Worm (Caenorhabditis elegans) whole organism, L3 larva: ENCODE results near the gene R10D12.1.

ENCODE experiments used
- ceh-28 ChIP-seq: fragments of 150-350 bp; optimal IDR thresholded peaks from 2 replicates; lab custom pipeline; 2014; ENCODE audit warnings: missing biosample characterization, missing genetic modification reagents, missing genetic modification characterization
- ceh-9 ChIP-seq: sonication (generic microtip); optimal IDR thresholded peaks from 2 replicates; lab custom pipeline; 2018; ENCODE audit warnings: missing biosample characterization, missing genetic modification characterization
- elt-1 ChIP-seq: fragments of 150-350 bp; optimal IDR thresholded peaks from 2 replicates; lab custom pipeline; 2014; ENCODE audit warnings: missing biosample characterization, missing genetic modification characterization
- fkh-10 ChIP-seq: sonication (generic microtip); optimal IDR thresholded peaks from 2 replicates; lab custom pipeline; 2017; ENCODE audit warnings: missing biosample characterization, missing genetic modification reagents, missing genetic modification characterization
- nhr-11 ChIP-seq: fragments of 150-350 bp; optimal IDR thresholded peaks from 2 replicates; lab custom pipeline; 2014; ENCODE audit warnings: missing biosample characterization, missing genetic modification characterization
- nhr-12 ChIP-seq: fragments of 150-350 bp; optimal IDR thresholded peaks from 2 replicates; lab custom pipeline; 2014; ENCODE audit warnings: missing biosample characterization, missing genetic modification characterization
- nhr-28 ChIP-seq: fragments of 150-350 bp; optimal IDR thresholded peaks from 2 replicates; lab custom pipeline; 2014; ENCODE audit warnings: missing biosample characterization, missing genetic modification characterization
- pqm-1 ChIP-seq: fragments of 150-350 bp; optimal IDR thresholded peaks from 2 replicates; lab custom pipeline; 2017; ENCODE audit warnings: missing biosample characterization, missing genetic modification characterization, inconsistent platforms
- snpc-4 ChIP-seq: fragments of 150-350 bp; optimal IDR thresholded peaks from 2 replicates; lab custom pipeline; 2014; ENCODE audit warnings: missing biosample characterization, missing genetic modification characterization
- ztf-11 ChIP-seq: fragments of 150-350 bp; optimal IDR thresholded peaks from 2 replicates; lab custom pipeline; 2014; ENCODE audit warnings: missing biosample characterization, missing genetic modification characterization

DNA sequence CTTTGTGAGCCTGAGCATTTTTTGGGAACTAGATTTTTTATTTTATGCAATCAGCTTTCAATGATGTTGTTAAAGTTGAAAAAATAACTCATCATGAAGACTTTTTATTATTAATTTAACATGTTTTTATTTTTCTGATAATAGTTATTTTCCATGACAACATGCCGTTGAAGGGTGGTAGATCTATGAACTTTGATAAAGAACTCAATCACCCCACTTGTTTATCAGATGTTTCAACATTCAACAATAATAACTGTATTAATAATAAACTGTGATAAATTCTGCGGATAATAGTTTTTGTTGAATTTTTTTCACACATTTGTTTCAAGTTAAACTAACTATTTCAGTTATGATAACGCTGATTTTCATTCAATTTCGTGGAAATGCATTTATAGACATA, 43.0 kb downstream of the R10D12.1 start:
- TF ChIP-seq nhr-11 (tag; lab: Kevin White, UChicago), result no peak
- peak; percentile 80 for TF ChIP-seq pqm-1
- no peak for TF ChIP-seq ceh-28 (tag; lab: Kevin White, UChicago)
- TF ChIP-seq nhr-28 (tag; lab: Kevin White, UChicago), result no peak
- no peak for TF ChIP-seq nhr-12
- TF ChIP-seq snpc-4, result no peak
- no peak for TF ChIP-seq elt-1 (tag; lab: Kevin White, UChicago)
- no peak for TF ChIP-seq fkh-10 (GFP tag; lab: Kevin White, UChicago)
- no peak for TF ChIP-seq ztf-11 (tag; lab: Kevin White, UChicago)
- no peak for TF ChIP-seq ceh-9
